Worm (Caenorhabditis elegans): ENCODE results near the gene clc-31.

The clc-31 gene

DNA sequence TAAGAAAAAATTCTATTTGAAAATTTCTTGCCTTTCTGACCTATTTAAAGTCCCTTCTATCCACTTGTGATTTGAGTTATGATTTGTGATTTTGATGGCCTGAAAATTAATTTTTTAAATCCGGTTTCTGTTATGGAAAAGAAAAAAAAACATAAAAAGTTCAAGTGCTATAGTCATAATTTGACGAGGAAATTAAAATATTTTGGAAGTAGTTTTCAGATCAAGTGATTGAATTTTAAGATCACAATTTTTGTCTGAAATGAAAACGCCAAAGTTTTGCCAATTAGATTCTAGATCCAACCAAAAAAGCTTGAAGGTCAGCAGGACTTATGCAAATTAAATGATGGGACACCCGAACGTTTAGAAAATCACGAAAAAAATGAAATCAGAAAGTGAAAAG lies 27.1 kb downstream of the clc-31 start, which contains the start of gene ptr-3:
ptr-3 (minus strand) TSS at position 101 of the 400 bp plus-strand sequence.
- TF ChIP-seq nfya-1 (tag; optimal IDR thresholded peaks at IDR 0.05; ENCODE audit: borderline replicate concordance, insufficient read depth) (no peak), F22D6.2 (tag; optimal IDR thresholded peaks at IDR 0.05) (no peak), zfh-2 (GFP tag; conservative IDR thresholded peaks at IDR 0.05) (no peak), ztf-18 (tag; optimal IDR thresholded peaks at IDR 0.05) (no peak), madf-10 (tag; optimal IDR thresholded peaks at IDR 0.05) (no peak), attf-3 (GFP tag; conservative IDR thresholded peaks at IDR 0.05) (no peak), repo-1 (tag; optimal IDR thresholded peaks at IDR 0.05) (no peak), T07F8.4 (tag; optimal IDR thresholded peaks at IDR 0.05) (no peak), dpff-1 (tag; optimal IDR thresholded peaks at IDR 0.05) (no peak), Y95B8A.8 (GFP tag; IDR thresholded peaks at IDR 0.05) (no peak), ztf-26 (tag; optimal IDR thresholded peaks at IDR 0.05) (no peak), ceh-27 (GFP tag; optimal IDR thresholded peaks at IDR 0.05) (no peak)

DNA sequence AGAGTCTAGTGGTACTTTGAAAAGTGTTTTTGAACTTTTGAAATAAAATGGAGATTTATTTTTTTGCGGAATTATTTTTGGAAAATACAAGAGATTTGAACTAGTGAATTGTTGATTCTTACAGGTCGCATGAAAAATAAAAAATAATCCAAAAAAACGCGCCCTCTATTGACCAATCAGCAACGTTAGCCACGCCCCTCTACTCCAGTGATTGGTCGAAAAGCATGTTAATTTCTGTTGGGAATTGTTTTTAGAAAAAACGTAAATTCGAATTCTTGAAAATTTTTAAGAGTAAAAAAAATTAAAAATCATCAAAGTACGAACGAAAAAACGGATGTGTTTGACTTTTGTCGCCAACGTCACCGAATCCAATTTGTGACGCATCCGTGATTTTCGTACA lies 30.1 kb downstream of the clc-31 start:
- TF ChIP-seq B0336.3 (GFP tag; IDR thresholded peaks at IDR 0.05): no peak
- no peak for TF ChIP-seq hmg-1.2 (GFP tag; IDR thresholded peaks at IDR 0.05)
- no peak for TF ChIP-seq ets-4 (GFP tag; optimal IDR thresholded peaks at IDR 0.05)
- no peak for TF ChIP-seq Y79H2A.3 (GFP tag; conservative IDR thresholded peaks at IDR 0.05)
- no peak for TF ChIP-seq fkh-3 (tag; optimal IDR thresholded peaks at IDR 0.05)
- TF ChIP-seq nfya-1 (tag; optimal IDR thresholded peaks at IDR 0.05; ENCODE audit: borderline replicate concordance, insufficient read depth): no peak
- no peak for TF ChIP-seq B0261.1 (tag; optimal IDR thresholded peaks at IDR 0.05)
- no peak for TF ChIP-seq sdz-38 (tag; optimal IDR thresholded peaks at IDR 0.05)
- TF ChIP-seq cebp-1 (GFP tag; IDR thresholded peaks at IDR 0.05): no peak
- no peak for TF ChIP-seq cebp-1 (tag; optimal IDR thresholded peaks at IDR 0.05)
- TF ChIP-seq hlh-26 (GFP tag; conservative IDR thresholded peaks at IDR 0.05): no peak
- TF ChIP-seq rec-8 (tag; optimal IDR thresholded peaks at IDR 0.05): no peak
- TF ChIP-seq Y56A3A.18 (GFP tag; IDR thresholded peaks at IDR 0.05): no peak
- no peak for TF ChIP-seq ztf-18 (tag; optimal IDR thresholded peaks at IDR 0.05)
- no peak for TF ChIP-seq nhr-80 (tag; optimal IDR thresholded peaks at IDR 0.05)
- TF ChIP-seq lag-1 (GFP tag; IDR thresholded peaks at IDR 0.05): no peak
- TF ChIP-seq madf-3 (GFP tag; IDR thresholded peaks at IDR 0.05): no peak
- TF ChIP-seq akir-1 (GFP tag; optimal IDR thresholded peaks at IDR 0.05): no peak

DNA sequence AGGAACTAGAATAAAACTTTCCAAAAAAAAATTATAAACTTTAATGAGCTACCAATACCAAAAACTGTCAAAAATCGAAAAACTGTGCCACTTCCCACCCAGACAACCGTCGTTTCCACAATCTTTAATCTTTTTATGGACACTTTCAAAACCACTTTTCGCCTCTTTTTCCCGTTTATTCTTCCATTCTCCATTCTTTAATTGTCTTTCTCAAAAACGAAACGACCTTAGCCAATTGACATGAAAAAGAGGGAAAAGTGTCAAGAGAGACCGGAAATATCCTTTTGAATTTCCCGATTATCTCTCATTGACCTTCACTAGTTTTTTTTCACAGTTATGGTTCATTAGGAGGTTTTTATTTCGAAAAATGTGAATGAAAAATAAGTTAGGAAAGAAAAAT lies 31.2 kb downstream of the clc-31 start:
- TF ChIP-seq tbx-9 (tag; optimal IDR thresholded peaks at IDR 0.05; ENCODE audit: borderline replicate concordance) (no peak), rpc-1 (optimal IDR thresholded peaks at IDR 0.05) (no peak), rpc-1 (tag; optimal IDR thresholded peaks at IDR 0.05) (no peak), fkh-3 (tag; optimal IDR thresholded peaks at IDR 0.05) (no peak), nhr-179 (tag; optimal IDR thresholded peaks at IDR 0.05) (no peak), nfyb-1 (GFP tag; IDR thresholded peaks at IDR 0.05) (no peak), nfya-2 (GFP tag; IDR thresholded peaks at IDR 0.05) (no peak), him-1 (tag; optimal IDR thresholded peaks at IDR 0.05) (no peak), madf-3 (GFP tag; IDR thresholded peaks at IDR 0.05) (no peak)

DNA sequence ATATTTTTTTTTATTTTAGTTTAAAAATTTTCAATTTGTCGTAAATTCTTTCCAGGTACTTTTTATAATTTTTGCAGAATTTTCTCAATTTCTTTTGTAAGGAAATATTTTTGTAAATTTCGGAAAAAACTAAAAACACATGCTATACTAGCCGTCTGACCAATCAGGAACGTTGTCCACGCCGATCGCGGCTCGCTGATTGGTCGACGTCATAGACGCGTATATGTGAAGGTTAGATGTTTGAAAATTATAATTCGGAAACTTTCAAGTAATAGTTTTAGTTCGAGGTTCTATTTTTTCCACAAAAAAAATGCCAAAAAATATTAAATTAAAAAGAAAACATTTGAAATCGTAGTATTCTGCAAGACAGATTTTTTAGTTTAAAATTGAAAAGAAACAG lies 31.9 kb downstream of the clc-31 start:
- TF ChIP-seq T07F8.4 (tag; optimal IDR thresholded peaks at IDR 0.05): no peak
- TF ChIP-seq F55B11.4 (tag; optimal IDR thresholded peaks at IDR 0.05; ENCODE audit: borderline replicate concordance, insufficient read depth): no peak
- no peak for TF ChIP-seq sea-2 (GFP tag; IDR thresholded peaks at IDR 0.05)
- no peak for TF ChIP-seq Y53G8AR.9 (GFP tag; conservative IDR thresholded peaks at IDR 0.05)
- TF ChIP-seq Y56A3A.18 (GFP tag; IDR thresholded peaks at IDR 0.05): no peak
- no peak for TF ChIP-seq ceh-58 (GFP tag; IDR thresholded peaks at IDR 0.05)
- no peak for TF ChIP-seq B0035.1 (tag; optimal IDR thresholded peaks at IDR 0.05)
- no peak for TF ChIP-seq nhr-179 (tag; optimal IDR thresholded peaks at IDR 0.05)
- TF ChIP-seq chd-7 (tag; optimal IDR thresholded peaks at IDR 0.05): no peak
- TF ChIP-seq lin-35 (GFP tag; optimal IDR thresholded peaks at IDR 0.05): no peak
- no peak for TF ChIP-seq F23B12.7 (tag; optimal IDR thresholded peaks at IDR 0.05; ENCODE audit: insufficient read depth)
- TF ChIP-seq hmg-20 (GFP tag; IDR thresholded peaks at IDR 0.05): no peak
- no peak for TF ChIP-seq ceh-91 (GFP tag; IDR thresholded peaks at IDR 0.05)
- no peak for TF ChIP-seq ztf-25 (GFP tag; IDR thresholded peaks at IDR 0.05)
- TF ChIP-seq nhr-90 (tag; optimal IDR thresholded peaks at IDR 0.05): no peak
